Worm (Caenorhabditis elegans): ENCODE results near the gene C29E4.13.
A peak's percentile ranks its signal among the peaks of the same experiment; 100 is the strongest.

C29E4.13 gene

ce11 chrIII:7928549-7929129, at the start of gene C29E4.13, which contains the start of gene npp-15:
C29E4.13 (minus strand) TSS chrIII:7928717.
npp-15 (plus strand) TSS chrIII:7929043.
- TF ChIP-seq crh-2 (tag; optimal IDR thresholded peaks at IDR 0.05) (peak; percentile 50), nhr-25 (tag; optimal IDR thresholded peaks at IDR 0.05) (peak; percentile 62), nhr-129 (tag; optimal IDR thresholded peaks at IDR 0.05) (peak; percentile 39), mbf-1 (tag; optimal IDR thresholded peaks at IDR 0.05) (no peak), gmeb-1 (tag; optimal IDR thresholded peaks at IDR 0.05) (peak; percentile 78), unc-62 (GFP tag; optimal IDR thresholded peaks at IDR 0.05) (no peak), unc-55 (GFP tag; optimal IDR thresholded peaks at IDR 0.05) (peak; percentile 65), ceh-82 (tag; optimal IDR thresholded peaks at IDR 0.05) (no peak), lsy-2 (tag; optimal IDR thresholded peaks at IDR 0.05) (peak; percentile 16 to 79)

ce11 chrIII:7978289-7978688, 49.8 kb upstream of the C29E4.13 start:
- TF ChIP-seq crh-2 (tag; optimal IDR thresholded peaks at IDR 0.05) = no peak
- TF ChIP-seq nhr-21 (tag; optimal IDR thresholded peaks at IDR 0.05) = peak; percentile 26

- no peak for TF ChIP-seq nhr-10 (tag; optimal IDR thresholded peaks at IDR 0.05)
Observed at ce11 chrIII:7977777-7978176, 49.3 kb upstream of the C29E4.13 start, which contains the start of gene C06G4.4. C06G4.4 (minus strand) TSS chrIII:7977812.

ce11 chrIII:7977224-7977623, 48.7 kb upstream of the C29E4.13 start:
- TF ChIP-seq ztf-1 (GFP tag; conservative IDR thresholded peaks at IDR 0.05) (no peak), sem-4 (tag; optimal IDR thresholded peaks at IDR 0.05) (no peak), sma-3 (GFP tag; optimal IDR thresholded peaks at IDR 0.05) (peak; percentile 11), F13H6.1 (tag; optimal IDR thresholded peaks at IDR 0.05) (peak; percentile 26), ama-1 (optimal IDR thresholded peaks at IDR 0.05) (peak; percentile 24), nhr-21 (tag; optimal IDR thresholded peaks at IDR 0.05) (peak; percentile 45), sma-9 (GFP tag; optimal IDR thresholded peaks at IDR 0.05) (peak; percentile 7), sma-9 (tag; optimal IDR thresholded peaks at IDR 0.05) (no peak)

ce11 chrIII:7973968-7974607, 45.6 kb upstream of the C29E4.13 start:
- TF ChIP-seq lin-39 (tag; optimal IDR thresholded peaks at IDR 0.05) = no peak
- no peak for TF ChIP-seq unc-39 (tag; optimal IDR thresholded peaks at IDR 0.05)
- TF ChIP-seq sma-9 (GFP tag; optimal IDR thresholded peaks at IDR 0.05) = peak; percentile 33
- no peak for TF ChIP-seq sma-9 (tag; optimal IDR thresholded peaks at IDR 0.05)
- TF ChIP-seq blmp-1 (tag; optimal IDR thresholded peaks at IDR 0.05; ENCODE audit: insufficient read depth) = peak; percentile 83
- peak in 1 of 2 experiments; percentile 39 for TF ChIP-seq lsy-2 (tag; optimal IDR thresholded peaks at IDR 0.05)
- TF ChIP-seq nhr-25 (tag; optimal IDR thresholded peaks at IDR 0.05) = peak; percentile 41
- TF ChIP-seq nhr-21 (tag; optimal IDR thresholded peaks at IDR 0.05) = peak; percentile 33
- peak; percentile 65 for TF ChIP-seq nhr-129 (tag; optimal IDR thresholded peaks at IDR 0.05)
- peak; percentile 6 for TF ChIP-seq crh-2 (tag; optimal IDR thresholded peaks at IDR 0.05)
- TF ChIP-seq fos-1 (tag; optimal IDR thresholded peaks at IDR 0.05) = peak; percentile 29
- peak; percentile 45 for TF ChIP-seq ztf-4 (tag; optimal IDR thresholded peaks at IDR 0.05)
- no peak for TF ChIP-seq nhr-6 (tag; optimal IDR thresholded peaks at IDR 0.05)
- TF ChIP-seq C34F6.9 (tag; optimal IDR thresholded peaks at IDR 0.05) = peak; percentile 15
- peak; percentile 57 for TF ChIP-seq ama-1 (optimal IDR thresholded peaks at IDR 0.05)

ce11 chrIII:7973201-7973767, 44.8 kb upstream of the C29E4.13 start, which contains the start of the genes eef-1B.1 and aco-2:
eef-1B.1 (minus strand) TSS chrIII:7973386.
aco-2 (plus strand) TSS chrIII:7973717.
- TF ChIP-seq fos-1 (tag; optimal IDR thresholded peaks at IDR 0.05) = peak; percentile 80
- peak; percentile 94 for TF ChIP-seq nhr-21 (tag; optimal IDR thresholded peaks at IDR 0.05)
- peak; percentile 47 for TF ChIP-seq ZK546.5 (tag; optimal IDR thresholded peaks at IDR 0.05)
- TF ChIP-seq lin-39 (tag; optimal IDR thresholded peaks at IDR 0.05) = no peak
- no peak for TF ChIP-seq elt-1 (tag; optimal IDR thresholded peaks at IDR 0.05)
- peak; percentile 93 for TF ChIP-seq nhr-129 (tag; optimal IDR thresholded peaks at IDR 0.05)
- TF ChIP-seq mab-5 (tag; optimal IDR thresholded peaks at IDR 0.05) = peak; percentile 86
- no peak for TF ChIP-seq alr-1 (tag; optimal IDR thresholded peaks at IDR 0.05)
- TF ChIP-seq crh-2 (tag; optimal IDR thresholded peaks at IDR 0.05) = peak; percentile 93
- TF ChIP-seq F13H6.1 (tag; optimal IDR thresholded peaks at IDR 0.05) = peak; percentile 90
- TF ChIP-seq nhr-77 (tag; optimal IDR thresholded peaks at IDR 0.05) = peak; percentile 80
- TF ChIP-seq lsy-2 (tag; optimal IDR thresholded peaks at IDR 0.05) = peak; percentile 86 to 95
- no peak for TF ChIP-seq nhr-237 (tag; optimal IDR thresholded peaks at IDR 0.05)
- peak; percentile 75 for TF ChIP-seq sem-4 (tag; optimal IDR thresholded peaks at IDR 0.05)
- TF ChIP-seq zag-1 (tag; optimal IDR thresholded peaks at IDR 0.05) = peak; percentile 52
- peak; percentile 26 for TF ChIP-seq unc-62 (GFP tag; optimal IDR thresholded peaks at IDR 0.05)
- no peak for TF ChIP-seq aly-2 (tag; optimal IDR thresholded peaks at IDR 0.05)
- TF ChIP-seq Y55F3AM.14 (GFP tag; optimal IDR thresholded peaks at IDR 0.05) = peak; percentile 36
- peak in 1 of 2 experiments; percentile 61 for TF ChIP-seq mdl-1 (tag; optimal IDR thresholded peaks at IDR 0.05)
- peak; percentile 94 for TF ChIP-seq nhr-25 (tag; optimal IDR thresholded peaks at IDR 0.05)
- peak; percentile 50 for TF ChIP-seq R02D3.7 (tag; optimal IDR thresholded peaks at IDR 0.05)
- peak; percentile 92 for TF ChIP-seq C34F6.9 (tag; optimal IDR thresholded peaks at IDR 0.05)
- peak; percentile 28 for TF ChIP-seq nhr-12 (tag; optimal IDR thresholded peaks at IDR 0.05)
- peak; percentile 52 for TF ChIP-seq skn-1 (tag; optimal IDR thresholded peaks at IDR 0.05)
- peak; percentile 82 for TF ChIP-seq blmp-1 (tag; optimal IDR thresholded peaks at IDR 0.05; ENCODE audit: insufficient read depth)
- peak; percentile 93 for TF ChIP-seq gmeb-1 (tag; optimal IDR thresholded peaks at IDR 0.05)
- TF ChIP-seq sma-3 (GFP tag; optimal IDR thresholded peaks at IDR 0.05) = peak; percentile 94
- TF ChIP-seq ama-1 (optimal IDR thresholded peaks at IDR 0.05) = no peak

Data from whole organism, L2 larva.